Worm (Caenorhabditis elegans) whole organism, young adult: ENCODE results near the gene wrb-1.

ENCODE experiments used
- Y53F4B.3 ChIP-seq: fragments of 200-800 bp; sonication (Bioruptor generic); IDR thresholded peaks from 2 replicates; pipeline ENCODE4 v1.3.6; 2022; ENCODE audit warnings: missing genetic modification reagents, missing genetic modification characterization, missing compliant biosample characterization
- akir-1 ChIP-seq: fragments of 200-800 bp; sonication (Bioruptor generic); optimal IDR thresholded peaks from 2 replicates; lab custom pipeline; 2018; ENCODE audit warnings: mild to moderate bottlenecking, missing genetic modification characterization, moderate library complexity, missing compliant biosample characterization
- efl-1 ChIP-seq: fragments of 150-350 bp; optimal IDR thresholded peaks from 2 replicates; lab custom pipeline; 2014; ENCODE audit warnings: missing biosample characterization, missing genetic modification reagents, missing genetic modification characterization
- egrh-3 ChIP-seq: fragments of 200-800 bp; sonication (Bioruptor generic); IDR thresholded peaks from 2 replicates; pipeline ENCODE4 v1.3.6; 2022; ENCODE audit warnings: missing genetic modification reagents, missing genetic modification characterization, missing compliant biosample characterization
- lag-1 ChIP-seq: fragments of 200-800 bp; sonication (Bioruptor generic); IDR thresholded peaks from 2 replicates; pipeline ENCODE4 v1.3.6; 2022; ENCODE audit warnings: missing genetic modification reagents, missing genetic modification characterization, missing compliant biosample characterization
- let-607 ChIP-seq, 2 experiments: fragments of 200-800 bp in 1 of 2; sonication (Bioruptor generic) in 1 of 2; sonication (generic microtip) in 1 of 2; optimal IDR thresholded peaks; 2 replicates each; lab custom pipeline; 2016 to 2018; ENCODE audit warnings: mild to moderate bottlenecking in 2 of 2, missing compliant biosample characterization in 2 of 2, missing genetic modification characterization in 2 of 2, moderate library complexity in 2 of 2, missing genotype in 1 of 2
- lsy-27 ChIP-seq: sonication (generic microtip); optimal IDR thresholded peaks from 2 replicates; lab custom pipeline; 2017; ENCODE audit warnings: missing genetic modification characterization, mild to moderate bottlenecking, missing compliant biosample characterization, antibody characterized with exemption, missing genotype, borderline replicate concordance; ENCODE audit not compliant: insufficient read depth
- nfya-1 ChIP-seq: sonication (generic microtip); optimal IDR thresholded peaks from 2 replicates; lab custom pipeline; 2017; ENCODE audit warnings: antibody characterized with exemption, missing compliant biosample characterization, missing genetic modification characterization, borderline replicate concordance; ENCODE audit not compliant: insufficient read depth
- snpc-1.1 ChIP-seq: sonication (generic microtip); optimal IDR thresholded peaks from 2 replicates; lab custom pipeline; 2017; ENCODE audit warnings: missing genetic modification characterization, mild to moderate bottlenecking, missing compliant biosample characterization, antibody characterized with exemption, moderate library complexity, missing genotype, missing genetic modification reagents; ENCODE audit not compliant: insufficient read depth
- unc-130 ChIP-seq: sonication (generic microtip); optimal IDR thresholded peaks from 2 replicates; lab custom pipeline; 2016; ENCODE audit warnings: missing genetic modification reagents, missing genetic modification characterization, missing compliant biosample characterization

DNA sequence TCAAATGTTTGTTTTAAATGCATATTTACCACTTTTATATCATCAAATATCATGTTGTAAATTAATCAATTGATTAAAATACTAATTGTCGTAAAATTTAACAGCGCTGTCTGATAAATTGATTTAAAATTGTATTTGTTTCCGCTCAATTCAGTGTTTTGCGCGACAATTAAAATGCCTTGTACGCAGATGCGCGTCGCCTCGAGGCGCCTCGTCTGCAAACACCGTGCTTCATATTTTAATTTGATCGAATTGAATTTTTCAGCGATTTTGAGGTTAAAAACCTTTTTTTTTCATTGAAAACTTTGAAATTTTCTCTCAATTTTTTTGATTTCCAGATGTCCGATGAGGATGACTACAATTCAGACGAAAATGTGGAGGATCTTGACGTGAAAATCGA lies 11.1 kb downstream of the wrb-1 start, which contains the start of gene Y50D4A.5:
- no peak for TF ChIP-seq lsy-27 (tag; lab: Kevin White, UChicago)
- TF ChIP-seq nfya-1 (tag; lab: Kevin White, UChicago), result no peak
- TF ChIP-seq lag-1 (GFP tag; lab: Robert Waterston, UW), result no peak
- TF ChIP-seq unc-130 (GFP tag; lab: Kevin White, UChicago), result no peak
- no peak for TF ChIP-seq let-607 (tag; optimal IDR thresholded peaks at IDR 0.05; lab: Kevin White, UChicago)
- peak; percentile 28 for TF ChIP-seq efl-1 (GFP tag; lab: Kevin White, UChicago)
- no peak for TF ChIP-seq akir-1 (GFP tag; lab: Kevin White, UChicago)
- no peak for TF ChIP-seq Y53F4B.3 (GFP tag; lab: Robert Waterston, UW)
- TF ChIP-seq snpc-1.1 (tag; lab: Kevin White, UChicago), result no peak
- no peak for TF ChIP-seq egrh-3
